Fruit fly (Drosophila melanogaster) whole organism, embryonic: ENCODE data around the gene CG34238.

Source experiments
- Blimp-1 ChIP-seq: fragments of 200-800 bp; sonication (Bioruptor generic); optimal IDR thresholded peaks from 3 replicates; lab custom pipeline; 2018; ENCODE audit warnings: missing biosample characterization, missing genetic modification characterization, mild to moderate bottlenecking, moderate library complexity, missing genetic modification reagents
- CG10147 ChIP-seq: fragments of 200-800 bp; sonication (Bioruptor generic); optimal IDR thresholded peaks from 2 replicates; lab custom pipeline; 2019; ENCODE audit warnings: missing biosample characterization, mild to moderate bottlenecking, missing genetic modification characterization, moderate library complexity
- CG11695 ChIP-seq: fragments of 200-800 bp; sonication (Bioruptor generic); IDR thresholded peaks from 3 replicates; pipeline ENCODE4 v1.3.6; 2022; ENCODE audit warnings: missing biosample characterization, missing genetic modification characterization
- CG12071 ChIP-seq: fragments of 200-800 bp; sonication (Bioruptor generic); optimal IDR thresholded peaks from 3 replicates; lab custom pipeline; 2018; ENCODE audit warnings: missing biosample characterization, mild to moderate bottlenecking, missing genetic modification characterization
- CG12659 ChIP-seq: fragments of 200-800 bp; sonication (Bioruptor generic); optimal IDR thresholded peaks from 3 replicates; lab custom pipeline; 2017; ENCODE audit warnings: mild to moderate bottlenecking, missing biosample characterization, missing genetic modification reagents, missing genetic modification characterization
- CG13296 ChIP-seq: fragments of 200-800 bp; sonication (Bioruptor generic); optimal IDR thresholded peaks from 3 replicates; lab custom pipeline; 2018; ENCODE audit warnings: missing biosample characterization, mild to moderate bottlenecking, missing genetic modification characterization
- CG14441 ChIP-seq: fragments of 200-800 bp; sonication (Bioruptor generic); IDR thresholded peaks from 2 replicates; pipeline ENCODE4 v1.3.6; 2022; ENCODE audit warnings: missing biosample characterization, missing genetic modification characterization
- CG15011 ChIP-seq: fragments of 200-800 bp; sonication (Bioruptor generic); optimal IDR thresholded peaks from 3 replicates; lab custom pipeline; 2018; ENCODE audit warnings: missing biosample characterization, mild to moderate bottlenecking, missing genetic modification characterization
- CG17328 ChIP-seq: fragments of 200-800 bp; sonication (Bioruptor generic); IDR thresholded peaks from 2 replicates; pipeline ENCODE4 v1.3.6; 2022; ENCODE audit warnings: missing biosample characterization, missing genetic modification characterization
- CG18262 ChIP-seq: fragments of 200-800 bp; optimal IDR thresholded peaks from 3 replicates; lab custom pipeline; 2019; ENCODE audit warnings: missing biosample characterization, mild to moderate bottlenecking, missing genetic modification characterization, moderate library complexity
- CG2678 ChIP-seq: fragments of 200-800 bp; sonication (Bioruptor generic); optimal IDR thresholded peaks from 3 replicates; lab custom pipeline; 2019; ENCODE audit warnings: missing biosample characterization, mild to moderate bottlenecking, missing genetic modification characterization, moderate library complexity
- CG2712 ChIP-seq: fragments of 200-800 bp; optimal IDR thresholded peaks from 3 replicates; lab custom pipeline; 2019; ENCODE audit warnings: missing biosample characterization, mild to moderate bottlenecking, missing genetic modification characterization, moderate library complexity
- CG2889 ChIP-seq: fragments of 200-800 bp; sonication (Bioruptor generic); IDR thresholded peaks from 3 replicates; pipeline ENCODE4 v1.3.6; 2022; ENCODE audit warnings: missing biosample characterization, missing genetic modification characterization
- CG31441 ChIP-seq: fragments of 200-800 bp; sonication (Bioruptor generic); IDR thresholded peaks from 2 replicates; pipeline ENCODE4 v1.3.6; 2022; ENCODE audit warnings: missing biosample characterization, missing genetic modification characterization
- CG33557 ChIP-seq: fragments of 200-800 bp; sonication (Bioruptor generic); optimal IDR thresholded peaks from 2 replicates; lab custom pipeline; 2019; ENCODE audit warnings: missing biosample characterization, mild to moderate bottlenecking, missing genetic modification characterization, moderate library complexity
- CG5953 ChIP-seq: fragments of 200-800 bp; sonication (Bioruptor generic); IDR thresholded peaks from 2 replicates; pipeline ENCODE4 v1.3.6; 2022; ENCODE audit warnings: missing biosample characterization, missing genetic modification characterization
- CG6175 ChIP-seq: fragments of 200-800 bp; sonication (Bioruptor generic); IDR thresholded peaks from 3 replicates; pipeline ENCODE4 v1.3.6; 2022; ENCODE audit warnings: missing biosample characterization, missing genetic modification characterization
- CG8281 ChIP-seq: fragments of 200-800 bp; sonication (Bioruptor generic); optimal IDR thresholded peaks from 2 replicates; lab custom pipeline; 2018; ENCODE audit warnings: missing biosample characterization, mild to moderate bottlenecking, missing genetic modification characterization, moderate library complexity
- Dfd ChIP-seq, 2 experiments: fragments of >200 bp; optimal IDR thresholded peaks; 2 replicates each; lab custom pipeline; 2017; ENCODE audit warnings: missing biosample characterization in 2 of 2, missing genetic modification characterization in 2 of 2
- Doc2 ChIP-seq: fragments of 200-800 bp; sonication (Bioruptor generic); IDR thresholded peaks from 2 replicates; pipeline ENCODE4 v1.3.6; 2022; ENCODE audit warnings: missing biosample characterization, missing genetic modification characterization
- E2f2 ChIP-seq: fragments of 200-800 bp; sonication (Bioruptor generic); IDR thresholded peaks from 2 replicates; pipeline ENCODE4 v1.3.6; 2022; ENCODE audit warnings: missing biosample characterization, missing genetic modification characterization
- ERR ChIP-seq: fragments of 200-800 bp; sonication (Bioruptor generic); optimal IDR thresholded peaks from 2 replicates; lab custom pipeline; 2016; ENCODE audit warnings: missing biosample characterization, missing genetic modification characterization
- Gsc ChIP-seq: fragments of 200-800 bp; sonication (Bioruptor generic); IDR thresholded peaks from 2 replicates; pipeline ENCODE4 v1.3.6; 2022; ENCODE audit warnings: missing biosample characterization, missing genetic modification characterization
- Max ChIP-seq: fragments of 200-800 bp; sonication (Bioruptor generic); optimal IDR thresholded peaks from 2 replicates; lab custom pipeline; 2016; ENCODE audit warnings: missing biosample characterization, mild to moderate bottlenecking, missing genetic modification characterization
- Oli ChIP-seq: fragments of 200-800 bp; sonication (Bioruptor generic); optimal IDR thresholded peaks from 2 replicates; lab custom pipeline; 2018; ENCODE audit warnings: missing biosample characterization, mild to moderate bottlenecking, missing genetic modification characterization, moderate library complexity
- Ptx1 ChIP-seq: fragments of 200-800 bp; sonication (Bioruptor generic); IDR thresholded peaks from 2 replicates; pipeline ENCODE4 v1.3.6; 2022; ENCODE audit warnings: missing biosample characterization, missing genetic modification characterization
- Sox102F ChIP-seq: fragments of 200-800 bp; sonication (Bioruptor generic); optimal IDR thresholded peaks from 2 replicates; lab custom pipeline; 2018; ENCODE audit warnings: missing biosample characterization, mild to moderate bottlenecking, missing genetic modification characterization, moderate library complexity
- Ssrp ChIP-seq: fragments of 200-800 bp; sonication (Bioruptor generic); optimal IDR thresholded peaks from 2 replicates; lab custom pipeline; 2018; ENCODE audit warnings: missing biosample characterization, mild to moderate bottlenecking, missing genetic modification characterization, moderate library complexity
- Trl ChIP-seq, 3 experiments: fragments of >200 bp in 2 of 3; fragments of 200-800 bp in 1 of 3; sonication (Bioruptor generic) in 1 of 3; optimal IDR thresholded peaks; 2 replicates in 1 of 3; 3 replicates in 2 of 3; lab custom pipeline; 2016 to 2017; ENCODE audit warnings: missing biosample characterization in 1 of 3, missing genetic modification characterization in 1 of 3
- Xbp1 ChIP-seq: fragments of 200-800 bp; sonication (Bioruptor generic); optimal IDR thresholded peaks from 3 replicates; lab custom pipeline; 2016; ENCODE audit warnings: missing biosample characterization, mild to moderate bottlenecking, missing genetic modification characterization
- Xrp1 ChIP-seq: fragments of 200-800 bp; sonication (Bioruptor generic); IDR thresholded peaks from 2 replicates; pipeline ENCODE4 v1.3.6; 2022; ENCODE audit warnings: missing biosample characterization, missing genetic modification characterization
- ap ChIP-seq: fragments of 200-800 bp; sonication (Bioruptor generic); IDR thresholded peaks from 2 replicates; pipeline ENCODE4 v1.3.6; 2022; ENCODE audit warnings: missing biosample characterization, missing genetic modification characterization
- danr ChIP-seq: fragments of 200-800 bp; sonication (Bioruptor generic); IDR thresholded peaks from 2 replicates; pipeline ENCODE4 v1.3.6; 2022; ENCODE audit warnings: missing biosample characterization, missing genetic modification characterization
- dmrt11E ChIP-seq: fragments of 200-800 bp; sonication (Bioruptor generic); optimal IDR thresholded peaks from 3 replicates; lab custom pipeline; 2018; ENCODE audit warnings: missing biosample characterization, mild to moderate bottlenecking, missing genetic modification characterization, moderate library complexity
- esg ChIP-seq: fragments of 200-800 bp; sonication (Bioruptor generic); conservative IDR thresholded peaks from 2 replicates; pipeline ENCODE4 v1.3.6; 2022; ENCODE audit warnings: missing biosample characterization, missing genetic modification characterization
- fd3F ChIP-seq: fragments of 200-800 bp; sonication (Bioruptor generic); optimal IDR thresholded peaks from 2 replicates; lab custom pipeline; 2018; ENCODE audit warnings: missing biosample characterization, mild to moderate bottlenecking, missing genetic modification characterization, moderate library complexity
- grau ChIP-seq: fragments of 200-800 bp; optimal IDR thresholded peaks from 3 replicates; lab custom pipeline; 2019; ENCODE audit warnings: missing biosample characterization, mild to moderate bottlenecking, missing genetic modification characterization, moderate library complexity
- prd ChIP-seq, 3 experiments: fragments of >200 bp in 2 of 3; fragments of 200-800 bp in 1 of 3; sonication (Bioruptor generic) in 1 of 3; optimal IDR thresholded peaks in 2 of 3; IDR thresholded peaks in 1 of 3; 2 replicates in 2 of 3; 3 replicates in 1 of 3; pipeline versions ENCODE4 v1.3.6 to Lab custom; 2017 to 2022; ENCODE audit warnings: missing biosample characterization in 1 of 3, missing genetic modification characterization in 1 of 3
- ranshi ChIP-seq: fragments of 200-800 bp; sonication (Bioruptor generic); IDR thresholded peaks from 2 replicates; pipeline ENCODE4 v1.3.6; 2022; ENCODE audit warnings: missing biosample characterization, missing genetic modification characterization
- ro ChIP-seq: fragments of 200-800 bp; sonication (Bioruptor generic); IDR thresholded peaks from 2 replicates; pipeline ENCODE4 v1.3.6; 2022; ENCODE audit warnings: missing biosample characterization, missing genetic modification characterization
- row ChIP-seq: fragments of 200-800 bp; sonication (Bioruptor generic); IDR thresholded peaks from 3 replicates; pipeline ENCODE4 v1.3.6; 2022; ENCODE audit warnings: missing biosample characterization, missing genetic modification characterization
- sens ChIP-seq: fragments of 200-800 bp; sonication (Bioruptor generic); peaks from one replicate; lab custom pipeline; 2016; ENCODE audit warnings: missing biosample characterization, missing genetic modification characterization
- sr ChIP-seq: fragments of 200-800 bp; sonication (Bioruptor generic); IDR thresholded peaks from 3 replicates; pipeline ENCODE4 v1.3.6; 2022; ENCODE audit warnings: missing biosample characterization, missing genetic modification characterization
- toy ChIP-seq: fragments of 200-800 bp; sonication (Bioruptor generic); IDR thresholded peaks from 2 replicates; pipeline ENCODE4 v1.3.6; 2022; ENCODE audit warnings: missing biosample characterization, missing genetic modification characterization
- vvl ChIP-seq: fragments of 200-800 bp; sonication (Bioruptor generic); IDR thresholded peaks from 2 replicates; pipeline ENCODE4 v1.3.6; 2022; ENCODE audit warnings: missing biosample characterization, missing genetic modification characterization
- wor ChIP-seq: fragments of 200-800 bp; sonication (Bioruptor generic); IDR thresholded peaks from 2 replicates; pipeline ENCODE4 v1.3.6; 2022; ENCODE audit warnings: missing biosample characterization, missing genetic modification characterization

Gene CG34238

DNA sequence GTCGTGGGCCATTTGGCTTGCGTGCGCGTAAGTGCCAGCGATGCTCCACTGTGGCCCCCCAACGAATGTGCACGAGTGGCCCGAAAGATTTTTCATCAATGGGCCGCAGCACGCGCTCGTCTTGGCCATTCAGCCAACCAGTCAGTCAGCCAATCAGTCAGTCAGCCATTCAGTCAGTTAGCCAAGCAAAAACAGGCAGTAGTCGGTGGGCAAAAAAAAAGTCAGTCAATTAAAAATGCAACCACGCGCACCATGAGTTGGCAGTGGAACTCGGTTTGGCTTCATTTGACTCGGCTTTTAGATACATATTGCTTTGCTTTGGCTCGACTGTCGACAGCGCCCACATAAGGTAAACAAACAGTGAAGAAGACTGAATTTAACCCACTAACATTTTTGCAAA lies 19.7 kb downstream of the CG34238 start (continued):
- peak; percentile 2; the same call in 1 of the 2 replicates for TF ChIP-seq CG14441 (GFP tag; lab: Robert Waterston, UW)
- TF ChIP-seq grau (tag; lab: Kevin White, UChicago), result peak; percentile 43
- peak; percentile 7; the same call in 1 of the 2 replicates for TF ChIP-seq CG5953
- TF ChIP-seq sr (GFP tag; lab: Robert Waterston, UW), result peak; percentile 62; the same call in 1 of the 3 replicates
- TF ChIP-seq Trl (optimal IDR thresholded peaks at IDR 0.05; lab: Kevin White, UChicago), result no peak
- TF ChIP-seq Trl (GFP tag; optimal IDR thresholded peaks at IDR 0.05; lab: Kevin White, UChicago), result no peak
- TF ChIP-seq CG8281 (tag; lab: Kevin White, UChicago), result peak; percentile 97
- 0 out of 3 replicates have a peak, but pooled peaks have one; percentile 39 for TF ChIP-seq CG2889 (GFP tag; lab: Robert Waterston, UW)

DNA sequence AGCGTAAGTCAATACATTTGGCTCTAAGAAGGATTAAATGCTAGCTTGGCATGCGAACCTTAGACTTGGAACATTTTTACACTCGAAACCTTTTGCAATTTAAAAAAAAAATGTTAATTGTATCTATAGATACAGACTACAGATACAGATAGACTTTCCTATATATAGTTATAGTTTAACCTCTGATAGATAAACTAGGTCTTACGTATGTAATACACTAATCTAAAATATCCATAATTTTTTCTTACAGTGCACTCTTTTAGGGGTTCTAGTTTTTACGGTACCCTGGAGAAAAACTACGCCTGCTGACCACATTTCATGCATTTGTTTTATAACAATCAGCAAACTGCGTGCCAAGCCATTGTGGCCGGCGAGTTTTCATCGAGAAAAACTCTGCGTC lies 20.9 kb downstream of the CG34238 start:
- 0 out of 2 replicates have a peak, but pooled peaks have one; percentile 5 for TF ChIP-seq esg (GFP tag; lab: Robert Waterston, UW)
- peak; percentile 8; the same call in 1 of the 3 replicates for TF ChIP-seq row (GFP tag; lab: Robert Waterston, UW)
- TF ChIP-seq Doc2 (GFP tag; lab: Robert Waterston, UW), result no peak
- peak; percentile 58 for TF ChIP-seq sens (GFP tag; lab: Kevin White, UChicago)

DNA sequence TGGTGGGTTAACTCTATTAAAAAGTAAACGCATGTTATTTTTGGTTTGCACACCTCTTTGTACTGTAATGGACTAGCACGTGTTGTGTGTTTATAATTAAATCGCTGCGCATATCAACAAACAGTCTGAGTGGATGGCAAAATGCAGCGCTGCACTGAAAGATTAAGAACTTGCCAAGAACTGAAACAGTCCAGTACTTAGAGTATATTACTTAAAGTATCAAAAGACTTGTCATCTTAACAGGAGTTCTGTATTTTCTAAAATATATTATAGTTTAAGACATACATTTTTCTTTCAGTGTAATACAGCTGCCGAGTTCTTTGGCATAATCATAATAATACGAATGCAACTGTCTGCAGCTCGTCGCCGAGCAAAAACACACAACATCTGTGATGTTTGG lies 22.1 kb downstream of the CG34238 start:
- TF ChIP-seq Sox102F (GFP tag; lab: Kevin White, UChicago) (peak; percentile 23), Dfd (GFP tag; optimal IDR thresholded peaks at IDR 0.05; lab: Kevin White, UChicago) (no peak), Xrp1 (GFP tag; lab: Robert Waterston, UW) (peak; percentile 5; the same call in 1 of the 2 replicates), Oli (peak; percentile 1), toy (GFP tag; lab: Robert Waterston, UW) (no peak), ranshi (0 out of 2 replicates have a peak, but pooled peaks have one; percentile 23), Blimp-1 (no peak), Ptx1 (GFP tag; lab: Robert Waterston, UW) (no peak), Gsc (no peak), Max (GFP tag; lab: Kevin White, UChicago) (no peak), dmrt11E (peak; percentile 31), danr (GFP tag; lab: Robert Waterston, UW) (no peak), CG6175 (GFP tag; lab: Robert Waterston, UW) (no peak), prd (optimal IDR thresholded peaks at IDR 0.05; lab: Kevin White, UChicago) (no peak), prd (GFP tag; IDR thresholded peaks at IDR 0.05; lab: Robert Waterston, UW) (peak; percentile 24; the same call in 1 of the 3 replicates), ro (GFP tag; lab: Robert Waterston, UW) (no peak), vvl (GFP tag; lab: Robert Waterston, UW) (peak; percentile 36; the same call in 1 of the 2 replicates), CG12659 (GFP tag; lab: Kevin White, UChicago) (no peak), Ssrp (tag; lab: Kevin White, UChicago) (peak; percentile 9), wor (GFP tag; lab: Robert Waterston, UW) (no peak), CG15011 (GFP tag; lab: Kevin White, UChicago) (no peak), E2f2 (GFP tag; lab: Robert Waterston, UW) (no peak), fd3F (no peak), CG17328 (no peak), CG18262 (tag; lab: Kevin White, UChicago) (peak; percentile 11), CG2712 (tag; lab: Kevin White, UChicago) (peak; percentile 12), CG11695 (GFP tag; lab: Robert Waterston, UW) (no peak), CG10147 (GFP tag; lab: Kevin White, UChicago) (no peak), CG12071 (GFP tag; lab: Kevin White, UChicago) (no peak), CG13296 (GFP tag; lab: Kevin White, UChicago) (no peak), ERR (no peak), ap (0 out of 2 replicates have a peak, but pooled peaks have one; percentile 8), CG2678 (tag; lab: Kevin White, UChicago) (no peak), Xbp1 (GFP tag; lab: Kevin White, UChicago) (peak; percentile 6), CG33557 (GFP tag; lab: Kevin White, UChicago) (no peak), CG31441 (0 out of 2 replicates have a peak, but pooled peaks have one; percentile 20), sens (GFP tag; lab: Kevin White, UChicago) (peak; percentile 77)
